Fruit fly (Drosophila melanogaster): ENCODE measurements around the gene CG15357.

DNA sequence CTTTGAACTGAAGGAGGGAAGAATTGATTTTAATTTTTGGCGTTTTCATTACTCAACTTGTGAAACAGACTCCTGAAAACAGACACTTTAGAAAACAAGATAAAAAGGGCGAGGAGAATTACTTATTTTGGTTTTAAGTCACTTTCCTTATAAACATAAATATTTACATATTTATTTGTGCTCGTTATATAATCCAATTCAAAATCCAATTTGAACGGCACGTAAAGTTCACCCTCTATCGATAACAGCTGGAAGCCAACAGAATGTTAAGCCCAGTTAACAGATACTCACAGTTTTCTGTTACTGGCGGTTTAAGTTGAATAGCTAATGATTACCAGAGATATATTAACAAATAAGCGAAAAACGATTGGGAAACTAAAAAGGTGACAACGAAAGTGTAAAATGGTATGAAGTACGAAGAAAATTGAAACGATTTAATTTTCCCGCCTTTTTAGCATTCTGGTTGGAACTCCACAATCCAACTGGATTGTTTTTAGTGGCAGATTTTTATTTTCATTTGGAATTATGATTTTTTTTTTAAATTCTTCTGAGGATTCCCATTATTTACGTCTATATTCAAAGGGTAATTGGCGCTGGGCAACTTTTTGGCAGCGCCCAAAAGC is 33.8 kb upstream of the CG15357 start:
- TF ChIP-seq psq (GFP tag; optimal IDR thresholded peaks at IDR 0.05) (no peak), Jra (GFP tag; optimal IDR thresholded peaks at IDR 0.05) (no peak), br (GFP tag; optimal IDR thresholded peaks at IDR 0.05) (no peak), Hr78 (GFP tag; optimal IDR thresholded peaks at IDR 0.05) (no peak)

All from whole organism, wandering third instar larva.